Fruit fly (Drosophila melanogaster): Measurements from ENCODE around the gene CG11178.

- TF ChIP-seq pad (GFP tag; optimal IDR thresholded peaks at IDR 0.05) (no peak), ovo (GFP tag; optimal IDR thresholded peaks at IDR 0.05) (no peak), CG7045 (GFP tag; optimal IDR thresholded peaks at IDR 0.05) (no peak), tj (GFP tag; optimal IDR thresholded peaks at IDR 0.05) (no peak), CG33017 (tag; optimal IDR thresholded peaks at IDR 0.05) (no peak), Crg-1 (GFP tag; optimal IDR thresholded peaks at IDR 0.05) (no peak), kay (GFP tag; ENCODE audit: borderline replicate concordance) (no peak)
Measured at dm6 chrX:13611884-13612283, 6.4 kb downstream of the CG11178 start, which contains the start of the genes Ndc80 and BthD.

All from whole organism, adult.